Worm (Caenorhabditis elegans) whole organism, L1 larva: ENCODE results near the gene F22H10.2.

ENCODE experiments used
- blmp-1 ChIP-seq: fragments of 150-350 bp; optimal IDR thresholded peaks from 2 replicates; lab custom pipeline; 2014; ENCODE audit warnings: missing biosample characterization, missing genetic modification characterization
- egl-13 ChIP-seq: sonication (generic microtip); optimal IDR thresholded peaks from 2 replicates; lab custom pipeline; 2016; ENCODE audit warnings: missing genotype, missing genetic modification reagents, missing genetic modification characterization, missing compliant biosample characterization
- hlh-17 ChIP-seq: fragments of 200-800 bp; sonication (Bioruptor generic); optimal IDR thresholded peaks from 2 replicates; lab custom pipeline; 2018; ENCODE audit warnings: missing genetic modification characterization, mild to moderate bottlenecking, missing compliant biosample characterization, moderate library complexity, borderline replicate concordance
- lin-13 ChIP-seq: fragments of 150-350 bp; optimal IDR thresholded peaks from 2 replicates; lab custom pipeline; 2014; ENCODE audit warnings: missing biosample characterization, missing genetic modification reagents, missing genetic modification characterization
- tbx-2 ChIP-seq: sonication (generic microtip); optimal IDR thresholded peaks from 2 replicates; lab custom pipeline; 2016; ENCODE audit warnings: missing genetic modification characterization, missing compliant biosample characterization
- unc-62 ChIP-seq: fragments of 150-350 bp; optimal IDR thresholded peaks from 2 replicates; lab custom pipeline; 2014; ENCODE audit warnings: missing biosample characterization, missing genetic modification reagents, missing genetic modification characterization

ce11 chrX:16641678-16642077, 37.7 kb upstream of the F22H10.2 start:
- no peak for TF ChIP-seq blmp-1
- no peak for TF ChIP-seq tbx-2 (tag; lab: Kevin White, UChicago)
- TF ChIP-seq unc-62 (GFP tag; lab: Kevin White, UChicago) = no peak
- no peak for TF ChIP-seq hlh-17
- no peak for TF ChIP-seq lin-13 (GFP tag; lab: Kevin White, UChicago)
- TF ChIP-seq egl-13 (tag; lab: Kevin White, UChicago) = no peak
